Fruit fly (Drosophila melanogaster) whole organism, embryonic: Measurements from ENCODE around the gene CG43814.

Experiments
- Bteb2 ChIP-seq: fragments of 200-800 bp; sonication (Bioruptor generic); optimal IDR thresholded peaks from 2 replicates; lab custom pipeline; 2016; ENCODE audit warnings: missing biosample characterization, missing genetic modification characterization
- CG11696 ChIP-seq: fragments of 200-800 bp; sonication (Bioruptor generic); IDR thresholded peaks from 2 replicates; pipeline ENCODE4 v1.3.6; 2022; ENCODE audit warnings: missing biosample characterization, missing genetic modification characterization
- CG11723 ChIP-seq: fragments of 200-800 bp; sonication (Bioruptor generic); optimal IDR thresholded peaks from 2 replicates; lab custom pipeline; 2017; ENCODE audit warnings: missing biosample characterization, mild to moderate bottlenecking, missing genetic modification characterization
- CG12104 ChIP-seq: fragments of 200-800 bp; sonication (Bioruptor generic); optimal IDR thresholded peaks from 3 replicates; lab custom pipeline; 2016; ENCODE audit warnings: missing biosample characterization, missing genetic modification characterization
- CG15011 ChIP-seq: fragments of 200-800 bp; sonication (Bioruptor generic); optimal IDR thresholded peaks from 3 replicates; lab custom pipeline; 2018; ENCODE audit warnings: missing biosample characterization, mild to moderate bottlenecking, missing genetic modification characterization
- CG16779 ChIP-seq: fragments of 200-800 bp; sonication (Bioruptor generic); IDR thresholded peaks from 2 replicates; pipeline ENCODE4 v1.3.6; 2022; ENCODE audit warnings: missing biosample characterization, missing genetic modification characterization
- CG17359 ChIP-seq: fragments of 200-800 bp; sonication (Bioruptor generic); optimal IDR thresholded peaks from 3 replicates; lab custom pipeline; 2018; ENCODE audit warnings: missing biosample characterization, mild to moderate bottlenecking, missing genetic modification characterization, moderate library complexity
- CG18011 ChIP-seq: fragments of 200-800 bp; sonication (Bioruptor generic); optimal IDR thresholded peaks from 2 replicates; lab custom pipeline; 2017; ENCODE audit warnings: missing biosample characterization, missing genetic modification characterization, mild to moderate bottlenecking, moderate library complexity, missing genotype
- CG1832 ChIP-seq: fragments of 200-800 bp; sonication (Bioruptor generic); optimal IDR thresholded peaks from 2 replicates; lab custom pipeline; 2017; ENCODE audit warnings: missing biosample characterization, mild to moderate bottlenecking, missing genetic modification characterization, inconsistent platforms
- CG18599 ChIP-seq: fragments of 200-800 bp; sonication (Bioruptor generic); optimal IDR thresholded peaks from 3 replicates; lab custom pipeline; 2017; ENCODE audit warnings: missing biosample characterization, missing genetic modification characterization, mild to moderate bottlenecking, moderate library complexity, missing genetic modification reagents
- CG2199 ChIP-seq: fragments of 200-800 bp; sonication (Bioruptor generic); IDR thresholded peaks from 3 replicates; pipeline ENCODE4 v1.3.6; 2022; ENCODE audit warnings: missing biosample characterization, missing genetic modification characterization
- CG3726 ChIP-seq: fragments of 200-800 bp; sonication (Bioruptor generic); IDR thresholded peaks from 3 replicates; pipeline ENCODE4, ENCODE4 v1.3.6; 2022; ENCODE audit warnings: missing biosample characterization, missing genetic modification characterization
- CG42726 ChIP-seq: fragments of 200-800 bp; sonication (Bioruptor generic); IDR thresholded peaks from 2 replicates; pipeline ENCODE4 v1.3.6; 2022; ENCODE audit warnings: missing biosample characterization, missing genetic modification characterization; ENCODE audit not compliant: partially characterized antibody
- CG4820 ChIP-seq: fragments of 200-800 bp; sonication (Bioruptor generic); optimal IDR thresholded peaks from 3 replicates; lab custom pipeline; 2016; ENCODE audit warnings: missing biosample characterization, missing genetic modification characterization
- CG5180 ChIP-seq: fragments of 200-800 bp; sonication (Bioruptor generic); optimal IDR thresholded peaks from 3 replicates; lab custom pipeline; 2017; ENCODE audit warnings: missing biosample characterization, missing genetic modification characterization, mild to moderate bottlenecking, moderate library complexity, missing genetic modification reagents
- CG6175 ChIP-seq: fragments of 200-800 bp; sonication (Bioruptor generic); IDR thresholded peaks from 3 replicates; pipeline ENCODE4 v1.3.6; 2022; ENCODE audit warnings: missing biosample characterization, missing genetic modification characterization
- CG6654 ChIP-seq: fragments of 200-800 bp; sonication (Bioruptor generic); optimal IDR thresholded peaks from 2 replicates; lab custom pipeline; 2017; ENCODE audit warnings: missing biosample characterization, mild to moderate bottlenecking, missing genetic modification characterization
- CG9437 ChIP-seq: fragments of 200-800 bp; sonication (Bioruptor generic); optimal IDR thresholded peaks from 2 replicates; lab custom pipeline; 2018; ENCODE audit warnings: missing biosample characterization, mild to moderate bottlenecking, missing genetic modification characterization
- Deaf1 ChIP-seq: fragments of 200-800 bp; optimal IDR thresholded peaks from 3 replicates; lab custom pipeline; 2019; ENCODE audit warnings: missing biosample characterization, mild to moderate bottlenecking, missing genetic modification characterization, moderate library complexity
- Dref ChIP-seq: fragments of 200-800 bp; sonication (Bioruptor generic); IDR thresholded peaks from 2 replicates; pipeline ENCODE4 v1.3.6; 2022; ENCODE audit warnings: missing biosample characterization, missing genetic modification characterization
- E2f1 ChIP-seq: fragments of 200-800 bp; sonication (Bioruptor generic); IDR thresholded peaks from 2 replicates; pipeline ENCODE4 v1.3.6; 2022; ENCODE audit warnings: missing biosample characterization, missing genetic modification characterization
- ERR ChIP-seq: fragments of 200-800 bp; sonication (Bioruptor generic); optimal IDR thresholded peaks from 2 replicates; lab custom pipeline; 2016; ENCODE audit warnings: missing biosample characterization, missing genetic modification characterization
- Eip74EF ChIP-seq, 2 experiments: fragments of 200-800 bp in 1 of 2; fragments of >200 bp in 1 of 2; sonication (Bioruptor generic) in 1 of 2; optimal IDR thresholded peaks; 2 replicates each; lab custom pipeline; 2017 to 2019; ENCODE audit warnings: missing biosample characterization in 2 of 2, missing genetic modification characterization in 2 of 2, mild to moderate bottlenecking in 1 of 2, moderate library complexity in 1 of 2
- Elba2 ChIP-seq: fragments of 200-800 bp; sonication (Bioruptor generic); optimal IDR thresholded peaks from 3 replicates; lab custom pipeline; 2016; ENCODE audit warnings: missing biosample characterization, missing genetic modification characterization
- HmgD ChIP-seq: fragments of 200-800 bp; sonication (Bioruptor generic); optimal IDR thresholded peaks from 3 replicates; lab custom pipeline; 2016; ENCODE audit warnings: missing biosample characterization, missing genetic modification characterization
- Jarid2 ChIP-seq: fragments of 200-800 bp; sonication (Bioruptor generic); optimal IDR thresholded peaks from 3 replicates; lab custom pipeline; 2017; ENCODE audit warnings: mild to moderate bottlenecking, missing biosample characterization, missing genetic modification reagents, missing genetic modification characterization
- Lhr ChIP-seq: fragments of 200-800 bp; sonication (Bioruptor generic); optimal IDR thresholded peaks from 3 replicates; lab custom pipeline; 2017; ENCODE audit warnings: mild to moderate bottlenecking, missing biosample characterization, missing genetic modification reagents, missing genetic modification characterization
- Nf-YB ChIP-seq: fragments of 200-800 bp; sonication (Bioruptor generic); optimal IDR thresholded peaks from 3 replicates; lab custom pipeline; 2019; ENCODE audit warnings: missing biosample characterization, mild to moderate bottlenecking, missing genetic modification characterization, moderate library complexity
- Nf-YC ChIP-seq: fragments of 200-800 bp; optimal IDR thresholded peaks from 3 replicates; lab custom pipeline; 2019; ENCODE audit warnings: missing biosample characterization, mild to moderate bottlenecking, missing genetic modification characterization, moderate library complexity
- Ravus ChIP-seq: fragments of 200-800 bp; sonication (Bioruptor generic); IDR thresholded peaks from 2 replicates; pipeline ENCODE4 v1.3.6; 2022; ENCODE audit warnings: missing biosample characterization, missing genetic modification characterization
- Sry-δ ChIP-seq: fragments of 200-800 bp; sonication (Bioruptor generic); optimal IDR thresholded peaks from 2 replicates; lab custom pipeline; 2016; ENCODE audit warnings: missing biosample characterization, missing genetic modification characterization
- Trl ChIP-seq, 3 experiments: fragments of >200 bp in 2 of 3; fragments of 200-800 bp in 1 of 3; sonication (Bioruptor generic) in 1 of 3; optimal IDR thresholded peaks; 2 replicates in 1 of 3; 3 replicates in 2 of 3; lab custom pipeline; 2016 to 2017; ENCODE audit warnings: missing biosample characterization in 1 of 3, missing genetic modification characterization in 1 of 3
- bowl ChIP-seq: fragments of 200-800 bp; sonication (Bioruptor generic); IDR thresholded peaks from 2 replicates; pipeline ENCODE4 v1.3.6; 2022; ENCODE audit warnings: missing biosample characterization, missing genetic modification characterization
- cad ChIP-seq: fragments of >200 bp; optimal IDR thresholded peaks from 2 replicates; lab custom pipeline; 2017; ENCODE audit warnings: missing biosample characterization, missing genetic modification characterization
- crol ChIP-seq: fragments of 200-800 bp; sonication (Bioruptor generic); IDR thresholded peaks from 2 replicates; pipeline ENCODE4 v1.3.6; 2022; ENCODE audit warnings: missing biosample characterization, missing genetic modification characterization
- dimm ChIP-seq: fragments of 200-800 bp; sonication (Bioruptor generic); IDR thresholded peaks from 2 replicates; pipeline ENCODE4 v1.3.6; 2022; ENCODE audit warnings: missing biosample characterization, missing genetic modification characterization
- dysf ChIP-seq: fragments of 200-800 bp; sonication (Bioruptor generic); IDR thresholded peaks from 3 replicates; pipeline ENCODE4 v1.3.6; 2022; ENCODE audit warnings: missing biosample characterization, missing genetic modification characterization
- fd3F ChIP-seq: fragments of 200-800 bp; sonication (Bioruptor generic); optimal IDR thresholded peaks from 2 replicates; lab custom pipeline; 2018; ENCODE audit warnings: missing biosample characterization, mild to moderate bottlenecking, missing genetic modification characterization, moderate library complexity
- grn ChIP-seq: fragments of 200-800 bp; sonication (Bioruptor generic); optimal IDR thresholded peaks from 3 replicates; lab custom pipeline; 2017; ENCODE audit warnings: missing biosample characterization, missing genetic modification characterization
- hth ChIP-seq: fragments of >200 bp; optimal IDR thresholded peaks from 2 replicates; lab custom pipeline; 2017; ENCODE audit warnings: inconsistent platforms
- luna ChIP-seq: fragments of 200-800 bp; sonication (Bioruptor generic); optimal IDR thresholded peaks from 2 replicates; lab custom pipeline; 2016; ENCODE audit warnings: missing biosample characterization, missing genetic modification characterization
- nmo ChIP-seq: fragments of 200-800 bp; sonication (Bioruptor generic); optimal IDR thresholded peaks from 2 replicates; lab custom pipeline; 2018; ENCODE audit warnings: missing biosample characterization, mild to moderate bottlenecking, missing genetic modification characterization, moderate library complexity
- p53 ChIP-seq: fragments of 200-800 bp; sonication (Bioruptor generic); optimal IDR thresholded peaks from 2 replicates; lab custom pipeline; 2016; ENCODE audit warnings: missing biosample characterization, missing genetic modification characterization
- pho ChIP-seq: fragments of 200-800 bp; sonication (Bioruptor generic); optimal IDR thresholded peaks from 2 replicates; lab custom pipeline; 2016; ENCODE audit warnings: missing biosample characterization, missing genetic modification characterization
- pros ChIP-seq: fragments of 200-800 bp; sonication (Bioruptor generic); optimal IDR thresholded peaks from 3 replicates; lab custom pipeline; 2019; ENCODE audit warnings: missing biosample characterization, mild to moderate bottlenecking, missing genetic modification characterization, moderate library complexity
- seq ChIP-seq: fragments of 200-800 bp; sonication (Bioruptor generic); IDR thresholded peaks from 2 replicates; pipeline ENCODE4 v1.3.6; 2022; ENCODE audit warnings: missing biosample characterization, missing genetic modification characterization
- tll ChIP-seq, 2 experiments: fragments of 200-800 bp in 1 of 2; fragments of >200 bp in 1 of 2; sonication (Bioruptor generic) in 1 of 2; optimal IDR thresholded peaks; 2 replicates each; lab custom pipeline; 2017 to 2019; ENCODE audit warnings: missing biosample characterization in 2 of 2, missing genetic modification characterization in 2 of 2, mild to moderate bottlenecking in 1 of 2, moderate library complexity in 1 of 2
- tna ChIP-seq: fragments of 200-800 bp; sonication (Bioruptor generic); IDR thresholded peaks from 2 replicates; pipeline ENCODE4 v1.3.6; 2022; ENCODE audit warnings: missing biosample characterization, missing genetic modification characterization; ENCODE audit not compliant: partially characterized antibody
- yki ChIP-seq: fragments of >200 bp; optimal IDR thresholded peaks from 3 replicates; lab custom pipeline; 2018
- z ChIP-seq: fragments of 200-800 bp; sonication (Bioruptor generic); IDR thresholded peaks from 3 replicates; pipeline ENCODE4 v1.3.6; 2022; ENCODE audit warnings: missing biosample characterization, missing genetic modification characterization
- zfh2 ChIP-seq: fragments of 200-800 bp; sonication (Bioruptor generic); optimal IDR thresholded peaks from 2 replicates; lab custom pipeline; 2016; ENCODE audit warnings: missing biosample characterization, missing genetic modification characterization

Gene CG43814

dm6 chr2L:18782936-18783335 lies 22.2 kb downstream of the CG43814 start (continued):
- peak; percentile 74 to 97 for TF ChIP-seq Trl (optimal IDR thresholded peaks at IDR 0.05; lab: Kevin White, UChicago)
- peak; percentile 12 for TF ChIP-seq Trl (GFP tag; optimal IDR thresholded peaks at IDR 0.05; lab: Kevin White, UChicago)
- TF ChIP-seq grn (GFP tag; lab: Kevin White, UChicago), result peak; percentile 47
- TF ChIP-seq CG12104 (GFP tag; lab: Kevin White, UChicago), result no peak
- no peak for TF ChIP-seq Sry-δ
- no peak for TF ChIP-seq CG5180 (GFP tag; lab: Kevin White, UChicago)
- TF ChIP-seq tna, result no peak
- no peak for TF ChIP-seq ERR (GFP tag; lab: Kevin White, UChicago)
- peak; percentile 33 for TF ChIP-seq Deaf1 (tag; lab: Kevin White, UChicago)
- TF ChIP-seq CG18599 (GFP tag; lab: Kevin White, UChicago), result no peak
- TF ChIP-seq CG1832 (GFP tag; lab: Kevin White, UChicago), result peak; percentile 88
- no peak for TF ChIP-seq z (GFP tag; lab: Robert Waterston, UW)
- TF ChIP-seq luna (GFP tag; lab: Kevin White, UChicago), result no peak
- TF ChIP-seq dimm, result no peak
- TF ChIP-seq Jarid2, result no peak
- TF ChIP-seq CG4820 (GFP tag; lab: Kevin White, UChicago), result no peak
- TF ChIP-seq CG15011 (GFP tag; lab: Kevin White, UChicago), result no peak
- peak; percentile 66 to 85 for TF ChIP-seq tll (GFP tag; optimal IDR thresholded peaks at IDR 0.05; lab: Kevin White, UChicago)
- TF ChIP-seq bowl, result no peak
- TF ChIP-seq pho (GFP tag; lab: Kevin White, UChicago), result no peak
- peak; percentile 84 for TF ChIP-seq yki (lab: Kevin White, UChicago)
- TF ChIP-seq HmgD (GFP tag; lab: Kevin White, UChicago), result no peak
- TF ChIP-seq Bteb2 (GFP tag; lab: Kevin White, UChicago), result no peak
- TF ChIP-seq CG18011 (GFP tag; lab: Kevin White, UChicago), result no peak
- TF ChIP-seq nmo (GFP tag; lab: Kevin White, UChicago), result no peak
- TF ChIP-seq CG11723 (GFP tag; lab: Kevin White, UChicago), result no peak
- peak; percentile 88 for TF ChIP-seq pros
- no peak for TF ChIP-seq CG6175 (GFP tag; lab: Robert Waterston, UW)
- TF ChIP-seq zfh2 (GFP tag; lab: Kevin White, UChicago), result no peak
- no peak for TF ChIP-seq E2f1 (GFP tag; lab: Robert Waterston, UW)
- peak; percentile 3; the same call in 1 of the 2 replicates for TF ChIP-seq crol (GFP tag; lab: Robert Waterston, UW)
- TF ChIP-seq dysf (GFP tag; lab: Robert Waterston, UW), result no peak
- no peak for TF ChIP-seq CG16779 (GFP tag; lab: Robert Waterston, UW)
- TF ChIP-seq CG11696 (GFP tag; lab: Robert Waterston, UW), result no peak
- no peak for TF ChIP-seq CG6654
- peak; percentile 29 for TF ChIP-seq Elba2
- peak; percentile 55 for TF ChIP-seq seq (GFP tag; lab: Robert Waterston, UW)
- TF ChIP-seq Nf-YC (tag; lab: Kevin White, UChicago), result peak; percentile 95
- no peak for TF ChIP-seq p53
- no peak for TF ChIP-seq CG2199 (GFP tag; lab: Robert Waterston, UW)
- no peak for TF ChIP-seq CG9437 (GFP tag; lab: Kevin White, UChicago)
- peak; percentile 95 for TF ChIP-seq Nf-YB
- no peak for TF ChIP-seq Lhr (GFP tag; lab: Kevin White, UChicago)
- no peak for TF ChIP-seq CG42726 (GFP tag; lab: Robert Waterston, UW)
- no peak for TF ChIP-seq Dref (GFP tag; lab: Robert Waterston, UW)
- peak; percentile 63 for TF ChIP-seq Ravus (GFP tag; lab: Robert Waterston, UW)
- no peak for TF ChIP-seq Eip74EF (GFP tag; optimal IDR thresholded peaks at IDR 0.05; lab: Kevin White, UChicago)
- no peak for TF ChIP-seq fd3F (GFP tag; lab: Kevin White, UChicago)
- TF ChIP-seq cad (GFP tag; lab: Kevin White, UChicago), result no peak
- TF ChIP-seq CG3726 (GFP tag; lab: Robert Waterston, UW), result no peak
- TF ChIP-seq CG17359 (tag; lab: Kevin White, UChicago), result no peak
- TF ChIP-seq hth (lab: Kevin White, UChicago), result no peak
